Fruit fly (Drosophila melanogaster) whole organism, embryonic: ENCODE measurements around the gene Osbp.

ENCODE experiments used
- Bteb2 ChIP-seq: fragments of 200-800 bp; sonication (Bioruptor generic); optimal IDR thresholded peaks from 2 replicates; lab custom pipeline; 2016; ENCODE audit warnings: missing biosample characterization, missing genetic modification characterization
- CG10147 ChIP-seq: fragments of 200-800 bp; sonication (Bioruptor generic); optimal IDR thresholded peaks from 2 replicates; lab custom pipeline; 2019; ENCODE audit warnings: missing biosample characterization, mild to moderate bottlenecking, missing genetic modification characterization, moderate library complexity
- CG10209 ChIP-seq: fragments of 200-800 bp; sonication (Bioruptor generic); optimal IDR thresholded peaks from 3 replicates; lab custom pipeline; 2017; ENCODE audit warnings: missing biosample characterization, mild to moderate bottlenecking, missing genetic modification characterization, missing genetic modification reagents
- CG12769 ChIP-seq: fragments of 200-800 bp; sonication (Bioruptor generic); optimal IDR thresholded peaks from 2 replicates; lab custom pipeline; 2019; ENCODE audit warnings: missing biosample characterization, mild to moderate bottlenecking, missing genetic modification characterization, moderate library complexity
- CG13775 ChIP-seq: fragments of 200-800 bp; sonication (Bioruptor generic); optimal IDR thresholded peaks from 3 replicates; lab custom pipeline; 2017; ENCODE audit warnings: missing biosample characterization, mild to moderate bottlenecking, missing genetic modification characterization
- CG1529 ChIP-seq: fragments of 200-800 bp; sonication (Bioruptor generic); optimal IDR thresholded peaks from 3 replicates; lab custom pipeline; 2018; ENCODE audit warnings: missing biosample characterization, missing genetic modification characterization
- CG17359 ChIP-seq: fragments of 200-800 bp; sonication (Bioruptor generic); optimal IDR thresholded peaks from 3 replicates; lab custom pipeline; 2018; ENCODE audit warnings: missing biosample characterization, mild to moderate bottlenecking, missing genetic modification characterization, moderate library complexity
- CG17361 ChIP-seq: fragments of 200-800 bp; sonication (Bioruptor generic); IDR thresholded peaks from 3 replicates; pipeline ENCODE4 v1.3.6; 2022; ENCODE audit warnings: missing biosample characterization, missing genetic modification characterization
- CG17912 ChIP-seq: fragments of 200-800 bp; sonication (Bioruptor generic); optimal IDR thresholded peaks from 2 replicates; lab custom pipeline; 2018; ENCODE audit warnings: missing biosample characterization, mild to moderate bottlenecking, missing genetic modification characterization
- CG18599 ChIP-seq: fragments of 200-800 bp; sonication (Bioruptor generic); optimal IDR thresholded peaks from 3 replicates; lab custom pipeline; 2017; ENCODE audit warnings: missing biosample characterization, missing genetic modification characterization, mild to moderate bottlenecking, moderate library complexity, missing genetic modification reagents
- CG2129 ChIP-seq: fragments of 200-800 bp; sonication (Bioruptor generic); IDR thresholded peaks from 2 replicates; pipeline ENCODE4 v1.3.6; 2022; ENCODE audit warnings: missing biosample characterization, missing genetic modification characterization; ENCODE audit not compliant: partially characterized antibody
- CG30020 ChIP-seq: fragments of 200-800 bp; optimal IDR thresholded peaks from 2 replicates; lab custom pipeline; 2019; ENCODE audit warnings: missing biosample characterization, mild to moderate bottlenecking, missing genetic modification characterization, moderate library complexity
- CG31224 ChIP-seq: fragments of 200-800 bp; sonication (Bioruptor generic); IDR thresholded peaks from 2 replicates; pipeline ENCODE4 v1.3.6; 2022; ENCODE audit warnings: missing biosample characterization, missing genetic modification characterization
- CG32772 ChIP-seq: fragments of 200-800 bp; sonication (Bioruptor generic); IDR thresholded peaks from 2 replicates; pipeline ENCODE4 v1.3.6; 2022; ENCODE audit warnings: missing biosample characterization, missing genetic modification characterization
- CG34224 ChIP-seq: fragments of 200-800 bp; sonication (Bioruptor generic); IDR thresholded peaks from 3 replicates; pipeline ENCODE4 v1.3.6; 2022; ENCODE audit warnings: missing biosample characterization, missing genetic modification characterization; ENCODE audit not compliant: partially characterized antibody
- CG3847 ChIP-seq: fragments of 200-800 bp; sonication (Bioruptor generic); IDR thresholded peaks from 2 replicates; pipeline ENCODE4 v1.3.6; 2022; ENCODE audit warnings: missing biosample characterization, missing genetic modification characterization
- CG4360 ChIP-seq: fragments of 200-800 bp; sonication (Bioruptor generic); IDR thresholded peaks from 2 replicates; pipeline ENCODE4 v1.3.6; 2022; ENCODE audit warnings: missing biosample characterization, missing genetic modification characterization
- CG4854 ChIP-seq: fragments of 200-800 bp; sonication (Bioruptor generic); optimal IDR thresholded peaks from 2 replicates; lab custom pipeline; 2016; ENCODE audit warnings: missing biosample characterization, missing genetic modification characterization, inconsistent platforms
- CG5245 ChIP-seq: fragments of 200-800 bp; sonication (Bioruptor generic); optimal IDR thresholded peaks from 3 replicates; lab custom pipeline; 2016; ENCODE audit warnings: missing biosample characterization, missing genetic modification characterization
- CG9437 ChIP-seq: fragments of 200-800 bp; sonication (Bioruptor generic); optimal IDR thresholded peaks from 2 replicates; lab custom pipeline; 2018; ENCODE audit warnings: missing biosample characterization, mild to moderate bottlenecking, missing genetic modification characterization
- D19A ChIP-seq: fragments of 200-800 bp; optimal IDR thresholded peaks from 3 replicates; lab custom pipeline; 2019; ENCODE audit warnings: missing biosample characterization, mild to moderate bottlenecking, missing genetic modification characterization, moderate library complexity
- Deaf1 ChIP-seq: fragments of 200-800 bp; optimal IDR thresholded peaks from 3 replicates; lab custom pipeline; 2019; ENCODE audit warnings: missing biosample characterization, mild to moderate bottlenecking, missing genetic modification characterization, moderate library complexity
- Elba2 ChIP-seq: fragments of 200-800 bp; sonication (Bioruptor generic); optimal IDR thresholded peaks from 3 replicates; lab custom pipeline; 2016; ENCODE audit warnings: missing biosample characterization, missing genetic modification characterization
- HLHmδ ChIP-seq: fragments of 200-800 bp; sonication (Bioruptor generic); optimal IDR thresholded peaks from 2 replicates; lab custom pipeline; 2018; ENCODE audit warnings: missing biosample characterization, mild to moderate bottlenecking, missing genetic modification characterization, moderate library complexity
- Hand ChIP-seq: fragments of 200-800 bp; sonication (Bioruptor generic); optimal IDR thresholded peaks from 2 replicates; lab custom pipeline; 2017; ENCODE audit warnings: mild to moderate bottlenecking, missing biosample characterization, missing genetic modification reagents, missing genetic modification characterization
- Hr51 ChIP-seq, 2 experiments: fragments of 200-800 bp; sonication (Bioruptor generic); optimal IDR thresholded peaks; 2 replicates in 1 of 2; 3 replicates in 1 of 2; lab custom pipeline; 2016 to 2018; ENCODE audit warnings: missing biosample characterization in 2 of 2, missing genetic modification characterization in 2 of 2, mild to moderate bottlenecking in 1 of 2, moderate library complexity in 1 of 2
- Nf-YB ChIP-seq: fragments of 200-800 bp; sonication (Bioruptor generic); optimal IDR thresholded peaks from 3 replicates; lab custom pipeline; 2019; ENCODE audit warnings: missing biosample characterization, mild to moderate bottlenecking, missing genetic modification characterization, moderate library complexity
- Poxn ChIP-seq: fragments of 200-800 bp; sonication (Bioruptor generic); IDR thresholded peaks from 2 replicates; pipeline ENCODE4 v1.3.6; 2022; ENCODE audit warnings: missing biosample characterization, missing genetic modification characterization
- Rx ChIP-seq: fragments of 200-800 bp; sonication (Bioruptor generic); IDR thresholded peaks from 2 replicates; pipeline ENCODE4 v1.3.6; 2022; ENCODE audit warnings: missing biosample characterization, missing genetic modification characterization
- ase ChIP-seq: fragments of 200-800 bp; sonication (Bioruptor generic); IDR thresholded peaks from 3 replicates; pipeline ENCODE4 v1.3.6; 2022; ENCODE audit warnings: missing biosample characterization, missing genetic modification characterization
- ash1 ChIP-seq: fragments of 200-800 bp; sonication (Bioruptor generic); optimal IDR thresholded peaks from 2 replicates; lab custom pipeline; 2018; ENCODE audit warnings: missing biosample characterization, mild to moderate bottlenecking, missing genetic modification characterization
- az2 ChIP-seq: fragments of 200-800 bp; sonication (Bioruptor generic); optimal IDR thresholded peaks from 3 replicates; lab custom pipeline; 2016; ENCODE audit warnings: missing biosample characterization, missing genetic modification characterization
- bbx ChIP-seq: fragments of 200-800 bp; sonication (Bioruptor generic); IDR thresholded peaks from 2 replicates; pipeline ENCODE4 v1.3.6; 2022; ENCODE audit warnings: missing biosample characterization, missing genetic modification characterization; ENCODE audit not compliant: partially characterized antibody
- br ChIP-seq: fragments of >200 bp; optimal IDR thresholded peaks from 2 replicates; lab custom pipeline; 2017
- cato ChIP-seq: fragments of 200-800 bp; sonication (Bioruptor generic); optimal IDR thresholded peaks from 2 replicates; lab custom pipeline; 2016; ENCODE audit warnings: missing biosample characterization, missing genetic modification characterization, borderline replicate concordance
- chinmo ChIP-seq: fragments of 200-800 bp; sonication (Bioruptor generic); IDR thresholded peaks from 4 replicates; pipeline ENCODE4 v1.3.6; 2022; ENCODE audit warnings: missing biosample characterization, missing genetic modification characterization; ENCODE audit not compliant: partially characterized antibody
- emc ChIP-seq: fragments of 200-800 bp; sonication (Bioruptor generic); optimal IDR thresholded peaks from 2 replicates; lab custom pipeline; 2016; ENCODE audit warnings: missing biosample characterization, missing genetic modification characterization
- eve ChIP-seq, 2 experiments: fragments of >200 bp; optimal IDR thresholded peaks; 2 replicates each; lab custom pipeline; 2017; ENCODE audit warnings: missing biosample characterization in 2 of 2, missing genetic modification characterization in 2 of 2
- gsb ChIP-seq: fragments of 200-800 bp; sonication (Bioruptor generic); IDR thresholded peaks from 2 replicates; pipeline ENCODE4 v1.3.6; 2022; ENCODE audit warnings: missing biosample characterization, missing genetic modification characterization
- jing ChIP-seq: fragments of 200-800 bp; sonication (Bioruptor generic); optimal IDR thresholded peaks from 2 replicates; lab custom pipeline; 2018; ENCODE audit warnings: missing biosample characterization, mild to moderate bottlenecking, missing genetic modification characterization
- knrl ChIP-seq: fragments of 200-800 bp; sonication (Bioruptor generic); IDR thresholded peaks from 3 replicates; pipeline ENCODE4 v1.3.6; 2022; ENCODE audit warnings: missing biosample characterization, missing genetic modification characterization; ENCODE audit not compliant: partially characterized antibody
- nerfin-1 ChIP-seq: fragments of 200-800 bp; sonication (Bioruptor generic); optimal IDR thresholded peaks from 3 replicates; lab custom pipeline; 2019; ENCODE audit warnings: missing biosample characterization, mild to moderate bottlenecking, missing genetic modification characterization, moderate library complexity
- prd ChIP-seq, 3 experiments: fragments of >200 bp in 2 of 3; fragments of 200-800 bp in 1 of 3; sonication (Bioruptor generic) in 1 of 3; optimal IDR thresholded peaks in 2 of 3; IDR thresholded peaks in 1 of 3; 2 replicates in 2 of 3; 3 replicates in 1 of 3; pipeline versions ENCODE4 v1.3.6 to Lab custom; 2017 to 2022; ENCODE audit warnings: missing biosample characterization in 1 of 3, missing genetic modification characterization in 1 of 3
- sens ChIP-seq: fragments of 200-800 bp; sonication (Bioruptor generic); peaks from one replicate; lab custom pipeline; 2016; ENCODE audit warnings: missing biosample characterization, missing genetic modification characterization
- trem ChIP-seq: fragments of 200-800 bp; optimal IDR thresholded peaks from 3 replicates; lab custom pipeline; 2019; ENCODE audit warnings: missing biosample characterization, mild to moderate bottlenecking, missing genetic modification characterization, moderate library complexity
- tup ChIP-seq: fragments of 200-800 bp; sonication (Bioruptor generic); optimal IDR thresholded peaks from 2 replicates; lab custom pipeline; 2016; ENCODE audit warnings: missing biosample characterization, mild to moderate bottlenecking, missing genetic modification characterization, moderate library complexity
- zf30C ChIP-seq: fragments of 200-800 bp; sonication (Bioruptor generic); optimal IDR thresholded peaks from 3 replicates; lab custom pipeline; 2018; ENCODE audit warnings: missing biosample characterization, mild to moderate bottlenecking, missing genetic modification characterization

Gene Osbp

dm6 chr3R:24944920-24945853 lies 7.2 kb upstream of the Osbp start, which contains the start of the genes ssh and Nmnat (continued):
- peak; percentile 5 for TF ChIP-seq CG10209 (GFP tag; lab: Kevin White, UChicago)
- TF ChIP-seq tup, result no peak
- no peak for TF ChIP-seq HLHmδ (GFP tag; lab: Kevin White, UChicago)
- TF ChIP-seq bbx (GFP tag; lab: Robert Waterston, UW), result peak; percentile 87
- peak; percentile 56 for TF ChIP-seq CG13775 (GFP tag; lab: Kevin White, UChicago)
- TF ChIP-seq CG12769 (tag; lab: Kevin White, UChicago), result no peak
- no peak for TF ChIP-seq CG5245 (GFP tag; lab: Kevin White, UChicago)
- no peak for TF ChIP-seq CG17912
- no peak; the same call in 2 of the 3 replicates for TF ChIP-seq CG17361 (GFP tag; lab: Robert Waterston, UW)
- TF ChIP-seq Rx (GFP tag; lab: Robert Waterston, UW), result no peak
- TF ChIP-seq jing, result no peak
- no peak for TF ChIP-seq CG18599 (GFP tag; lab: Kevin White, UChicago)
- no peak for TF ChIP-seq CG10147
- TF ChIP-seq prd (optimal IDR thresholded peaks at IDR 0.05; lab: Kevin White, UChicago), result no peak
- no peak for TF ChIP-seq prd (GFP tag; IDR thresholded peaks at IDR 0.05; lab: Robert Waterston, UW)
- no peak for TF ChIP-seq CG1529 (GFP tag; lab: Kevin White, UChicago)
- TF ChIP-seq CG2129 (GFP tag; lab: Robert Waterston, UW), result peak; percentile 69
- peak; percentile 63 for TF ChIP-seq CG30020 (tag; lab: Kevin White, UChicago)
- TF ChIP-seq nerfin-1 (tag; lab: Kevin White, UChicago), result peak; percentile 33
- TF ChIP-seq trem, result peak; percentile 93
- TF ChIP-seq chinmo (GFP tag; lab: Robert Waterston, UW), result peak; percentile 19; the same call in 1 of the 4 replicates
- peak; percentile 21 for TF ChIP-seq CG9437 (GFP tag; lab: Kevin White, UChicago)
- peak; percentile 82 for TF ChIP-seq CG34224 (GFP tag; lab: Robert Waterston, UW)
- peak; percentile 88 for TF ChIP-seq sens (GFP tag; lab: Kevin White, UChicago)
- TF ChIP-seq Hr51 (GFP tag; optimal IDR thresholded peaks at IDR 0.05; lab: Kevin White, UChicago), result peak in 1 of 2 experiments; percentile 1
- TF ChIP-seq CG3847, result peak; percentile 30; the same call in 1 of the 2 replicates
- TF ChIP-seq ase (GFP tag; lab: Robert Waterston, UW), result no peak
- no peak for TF ChIP-seq ash1 (GFP tag; lab: Kevin White, UChicago)
- peak; percentile 79 for TF ChIP-seq Elba2
- TF ChIP-seq cato (GFP tag; lab: Kevin White, UChicago), result no peak
- TF ChIP-seq br (lab: Kevin White, UChicago), result no peak
- TF ChIP-seq CG32772 (GFP tag; lab: Robert Waterston, UW), result no peak
- no peak for TF ChIP-seq emc (GFP tag; lab: Kevin White, UChicago)
- TF ChIP-seq knrl, result peak; percentile 94
- TF ChIP-seq Bteb2, result peak; percentile 24
- TF ChIP-seq az2 (GFP tag; lab: Kevin White, UChicago), result peak; percentile 31
- TF ChIP-seq eve (GFP tag; optimal IDR thresholded peaks at IDR 0.05; lab: Kevin White, UChicago), result no peak
- TF ChIP-seq D19A, result no peak
- no peak for TF ChIP-seq CG17359
- TF ChIP-seq Hand (GFP tag; lab: Kevin White, UChicago), result no peak
- no peak for TF ChIP-seq CG31224 (GFP tag; lab: Robert Waterston, UW)
- 0 out of 2 replicates have a peak, but pooled peaks have one; percentile 25 for TF ChIP-seq CG4360 (GFP tag; lab: Robert Waterston, UW)
- TF ChIP-seq gsb (GFP tag; lab: Robert Waterston, UW), result no peak
- peak; percentile 19 for TF ChIP-seq Nf-YB
- TF ChIP-seq zf30C (GFP tag; lab: Kevin White, UChicago), result no peak
- no peak for TF ChIP-seq Deaf1 (tag; lab: Kevin White, UChicago)
- TF ChIP-seq CG4854, result no peak
- TF ChIP-seq Poxn (GFP tag; lab: Robert Waterston, UW), result no peak
